Worm (Caenorhabditis elegans): Measurements from ENCODE around the gene C50B8.5.

DNA sequence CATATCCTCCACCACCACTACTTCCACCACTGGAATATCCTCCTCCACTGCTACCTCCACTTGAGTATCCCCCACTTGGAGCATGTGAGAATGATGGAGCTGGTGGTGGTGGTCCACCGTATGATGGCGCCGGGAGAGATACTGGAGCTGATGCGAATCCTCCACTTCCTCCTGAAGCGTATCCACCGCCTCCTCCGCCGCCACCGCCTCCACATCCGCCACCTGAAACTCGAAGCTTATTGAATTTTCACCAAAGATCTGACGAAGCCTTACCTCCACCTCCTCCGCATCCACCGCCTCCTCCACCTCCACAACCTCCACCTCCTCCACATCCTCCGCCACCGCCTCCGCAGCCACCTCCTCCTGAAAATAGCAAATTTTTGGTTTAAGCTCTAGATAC is 18.0 kb upstream of the C50B8.5 start:
- TF ChIP-seq daf-12 (tag; optimal IDR thresholded peaks at IDR 0.05) (no peak), fkh-10 (GFP tag; optimal IDR thresholded peaks at IDR 0.05) (no peak)

All from whole organism, L3 larva.